Fruit fly (Drosophila melanogaster) whole organism: ENCODE measurements around the gene TwdlT.

Experiments used
- CG8478 ChIP-seq: fragments of >200 bp; optimal IDR thresholded peaks from 2 replicates; lab custom pipeline; 2018; ENCODE audit warnings: inconsistent platforms
- EcR ChIP-seq, 2 experiments: fragments of >200 bp; optimal IDR thresholded peaks; 2 replicates each; lab custom pipeline; 2017; ENCODE audit warnings: missing biosample characterization in 2 of 2, missing genetic modification characterization in 2 of 2, missing genetic modification reagents in 2 of 2
- usp ChIP-seq: fragments of >200 bp; optimal IDR thresholded peaks from 2 replicates; lab custom pipeline; 2017; ENCODE audit warnings: missing biosample characterization, missing genetic modification characterization, mixed read lengths

DNA sequence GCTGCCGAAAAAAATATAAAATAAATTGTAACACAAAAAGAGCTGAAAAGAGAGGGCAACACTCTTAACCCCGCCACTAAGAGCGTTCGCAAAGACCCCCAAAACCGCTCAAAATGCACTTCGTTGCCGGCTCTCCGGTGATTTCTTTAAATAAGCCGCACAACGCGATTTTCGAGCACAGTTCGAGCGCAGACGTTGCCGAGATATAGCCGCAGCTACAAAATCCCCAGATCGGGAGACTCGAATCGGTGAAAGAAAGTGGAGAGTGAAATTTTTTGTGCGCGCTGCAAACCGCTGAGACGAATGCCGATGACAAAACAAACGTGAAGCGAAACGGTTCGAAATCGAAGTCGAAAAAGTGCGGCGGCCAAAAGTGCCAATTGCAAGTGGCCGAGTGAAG lies 26.7 kb downstream of the TwdlT start, which contains the start of gene CG14257:
- TF ChIP-seq usp (GFP tag; lab: Kevin White, UChicago) (no peak), EcR (GFP tag; optimal IDR thresholded peaks at IDR 0.05; lab: Kevin White, UChicago) (no peak), CG8478 (lab: Kevin White, UChicago) (no peak)
